Fruit fly (Drosophila melanogaster) whole organism, embryonic: ENCODE results near the gene CG7275.

Source experiments
- Ada2b ChIP-seq: fragments of 200-800 bp; sonication (Bioruptor generic); IDR thresholded peaks from 2 replicates; pipeline ENCODE4 v1.3.6; 2022; ENCODE audit warnings: missing biosample characterization, missing genetic modification characterization
- Antp ChIP-seq: fragments of 200-800 bp; sonication (Bioruptor generic); optimal IDR thresholded peaks from 3 replicates; lab custom pipeline; 2016; ENCODE audit warnings: missing biosample characterization, missing genetic modification characterization
- CG10209 ChIP-seq: fragments of 200-800 bp; sonication (Bioruptor generic); optimal IDR thresholded peaks from 3 replicates; lab custom pipeline; 2017; ENCODE audit warnings: missing biosample characterization, mild to moderate bottlenecking, missing genetic modification characterization, missing genetic modification reagents
- CG1024 ChIP-seq: fragments of 200-800 bp; sonication (Bioruptor generic); IDR thresholded peaks from 2 replicates; pipeline ENCODE4 v1.3.6; 2022; ENCODE audit warnings: missing biosample characterization, missing genetic modification characterization
- CG10543 ChIP-seq: fragments of 200-800 bp; sonication (Bioruptor generic); optimal IDR thresholded peaks from 3 replicates; lab custom pipeline; 2017; ENCODE audit warnings: missing biosample characterization, mild to moderate bottlenecking, missing genetic modification characterization, moderate library complexity
- CG11504 ChIP-seq: fragments of 200-800 bp; sonication (Bioruptor generic); optimal IDR thresholded peaks from 3 replicates; lab custom pipeline; 2019; ENCODE audit warnings: missing biosample characterization, mild to moderate bottlenecking, missing genetic modification characterization, moderate library complexity
- CG11696 ChIP-seq: fragments of 200-800 bp; sonication (Bioruptor generic); IDR thresholded peaks from 2 replicates; pipeline ENCODE4 v1.3.6; 2022; ENCODE audit warnings: missing biosample characterization, missing genetic modification characterization
- CG12769 ChIP-seq: fragments of 200-800 bp; sonication (Bioruptor generic); optimal IDR thresholded peaks from 2 replicates; lab custom pipeline; 2019; ENCODE audit warnings: missing biosample characterization, mild to moderate bottlenecking, missing genetic modification characterization, moderate library complexity
- CG13123 ChIP-seq: fragments of 200-800 bp; sonication (Bioruptor generic); optimal IDR thresholded peaks from 2 replicates; lab custom pipeline; 2016; ENCODE audit warnings: missing biosample characterization, missing genetic modification characterization
- CG17829 ChIP-seq: fragments of 200-800 bp; optimal IDR thresholded peaks from 2 replicates; lab custom pipeline; 2019; ENCODE audit warnings: missing biosample characterization, mild to moderate bottlenecking, missing genetic modification characterization, moderate library complexity
- CG1832 ChIP-seq: fragments of 200-800 bp; sonication (Bioruptor generic); optimal IDR thresholded peaks from 2 replicates; lab custom pipeline; 2017; ENCODE audit warnings: missing biosample characterization, mild to moderate bottlenecking, missing genetic modification characterization, inconsistent platforms
- CG31388 ChIP-seq: fragments of 200-800 bp; sonication (Bioruptor generic); optimal IDR thresholded peaks from 2 replicates; lab custom pipeline; 2016; ENCODE audit warnings: missing biosample characterization, missing genetic modification characterization
- CG3995 ChIP-seq: fragments of 200-800 bp; sonication (Bioruptor generic); optimal IDR thresholded peaks from 3 replicates; lab custom pipeline; 2016; ENCODE audit warnings: missing biosample characterization, missing genetic modification characterization
- CG4707 ChIP-seq: fragments of 200-800 bp; sonication (Bioruptor generic); optimal IDR thresholded peaks from 2 replicates; lab custom pipeline; 2018; ENCODE audit warnings: missing biosample characterization, mild to moderate bottlenecking, missing genetic modification characterization, moderate library complexity
- CG6175 ChIP-seq: fragments of 200-800 bp; sonication (Bioruptor generic); IDR thresholded peaks from 3 replicates; pipeline ENCODE4 v1.3.6; 2022; ENCODE audit warnings: missing biosample characterization, missing genetic modification characterization
- CG6791 ChIP-seq: fragments of 200-800 bp; sonication (Bioruptor generic); IDR thresholded peaks from 3 replicates; pipeline ENCODE4 v1.3.6; 2022; ENCODE audit warnings: missing biosample characterization, missing genetic modification characterization; ENCODE audit not compliant: partially characterized antibody
- CG7963 ChIP-seq: fragments of 200-800 bp; sonication (Bioruptor generic); IDR thresholded peaks from 3 replicates; pipeline ENCODE4 v1.3.6; 2022; ENCODE audit warnings: missing biosample characterization, missing genetic modification characterization; ENCODE audit not compliant: partially characterized antibody
- CG8478 ChIP-seq: fragments of >200 bp; optimal IDR thresholded peaks from 2 replicates; lab custom pipeline; 2018
- CG8944 ChIP-seq: fragments of 200-800 bp; sonication (Bioruptor generic); optimal IDR thresholded peaks from 3 replicates; lab custom pipeline; 2016; ENCODE audit warnings: missing biosample characterization, missing genetic modification characterization
- CG9876 ChIP-seq: fragments of 200-800 bp; sonication (Bioruptor generic); optimal IDR thresholded peaks from 2 replicates; lab custom pipeline; 2016; ENCODE audit warnings: missing biosample characterization, missing genetic modification characterization
- CkIIα-i1 ChIP-seq: fragments of 200-800 bp; sonication (Bioruptor generic); IDR thresholded peaks from 2 replicates; pipeline ENCODE4 v1.3.6; 2022; ENCODE audit warnings: missing biosample characterization, missing genetic modification characterization
- Dbx ChIP-seq: fragments of 200-800 bp; sonication (Bioruptor generic); IDR thresholded peaks from 3 replicates; pipeline ENCODE4 v1.3.6; 2022; ENCODE audit warnings: missing biosample characterization, missing genetic modification characterization
- Dfd ChIP-seq, 2 experiments: fragments of >200 bp; optimal IDR thresholded peaks; 2 replicates each; lab custom pipeline; 2017; ENCODE audit warnings: missing biosample characterization in 2 of 2, missing genetic modification characterization in 2 of 2
- E2f2 ChIP-seq: fragments of 200-800 bp; sonication (Bioruptor generic); IDR thresholded peaks from 2 replicates; pipeline ENCODE4 v1.3.6; 2022; ENCODE audit warnings: missing biosample characterization, missing genetic modification characterization
- HLHmδ ChIP-seq: fragments of 200-800 bp; sonication (Bioruptor generic); optimal IDR thresholded peaks from 2 replicates; lab custom pipeline; 2018; ENCODE audit warnings: missing biosample characterization, mild to moderate bottlenecking, missing genetic modification characterization, moderate library complexity
- Hr78 ChIP-seq, 2 experiments: fragments of 200-800 bp in 1 of 2; fragments of >200 bp in 1 of 2; sonication (Bioruptor generic) in 1 of 2; optimal IDR thresholded peaks; 2 replicates each; lab custom pipeline; 2017 to 2019; ENCODE audit warnings: missing biosample characterization in 2 of 2, missing genetic modification characterization in 2 of 2, mild to moderate bottlenecking in 1 of 2, moderate library complexity in 1 of 2
- Lhr ChIP-seq: fragments of 200-800 bp; sonication (Bioruptor generic); optimal IDR thresholded peaks from 3 replicates; lab custom pipeline; 2017; ENCODE audit warnings: mild to moderate bottlenecking, missing biosample characterization, missing genetic modification reagents, missing genetic modification characterization
- Lpt ChIP-seq: fragments of >200 bp; optimal IDR thresholded peaks from 2 replicates; lab custom pipeline; 2018; ENCODE audit warnings: missing biosample characterization, missing genetic modification characterization
- Poxn ChIP-seq: fragments of 200-800 bp; sonication (Bioruptor generic); IDR thresholded peaks from 2 replicates; pipeline ENCODE4 v1.3.6; 2022; ENCODE audit warnings: missing biosample characterization, missing genetic modification characterization
- ato ChIP-seq: fragments of 200-800 bp; sonication (Bioruptor generic); IDR thresholded peaks from 2 replicates; pipeline ENCODE4 v1.3.6; 2022; ENCODE audit warnings: missing biosample characterization, missing genetic modification characterization; ENCODE audit not compliant: partially characterized antibody
- cato ChIP-seq: fragments of 200-800 bp; sonication (Bioruptor generic); optimal IDR thresholded peaks from 2 replicates; lab custom pipeline; 2016; ENCODE audit warnings: missing biosample characterization, missing genetic modification characterization, borderline replicate concordance
- cg ChIP-seq: fragments of 200-800 bp; sonication (Bioruptor generic); optimal IDR thresholded peaks from 3 replicates; lab custom pipeline; 2019; ENCODE audit warnings: missing biosample characterization, mild to moderate bottlenecking, missing genetic modification characterization, moderate library complexity
- crol ChIP-seq: fragments of 200-800 bp; sonication (Bioruptor generic); IDR thresholded peaks from 2 replicates; pipeline ENCODE4 v1.3.6; 2022; ENCODE audit warnings: missing biosample characterization, missing genetic modification characterization
- eve ChIP-seq, 2 experiments: fragments of >200 bp; optimal IDR thresholded peaks; 2 replicates each; lab custom pipeline; 2017; ENCODE audit warnings: missing biosample characterization in 2 of 2, missing genetic modification characterization in 2 of 2
- eyg ChIP-seq: fragments of 200-800 bp; sonication (Bioruptor generic); optimal IDR thresholded peaks from 3 replicates; lab custom pipeline; 2016; ENCODE audit warnings: missing biosample characterization, missing genetic modification characterization
- gcm ChIP-seq: fragments of 200-800 bp; sonication (Bioruptor generic); optimal IDR thresholded peaks from 2 replicates; lab custom pipeline; 2019; ENCODE audit warnings: missing biosample characterization, mild to moderate bottlenecking, missing genetic modification characterization, moderate library complexity
- gem ChIP-seq: fragments of 200-800 bp; sonication (Bioruptor generic); optimal IDR thresholded peaks from 2 replicates; lab custom pipeline; 2019; ENCODE audit warnings: missing biosample characterization, mild to moderate bottlenecking, missing genetic modification characterization, moderate library complexity
- grn ChIP-seq: fragments of 200-800 bp; sonication (Bioruptor generic); optimal IDR thresholded peaks from 3 replicates; lab custom pipeline; 2017; ENCODE audit warnings: missing biosample characterization, missing genetic modification characterization
- ham ChIP-seq: fragments of 200-800 bp; sonication (Bioruptor generic); IDR thresholded peaks from 2 replicates; pipeline ENCODE4 v1.3.6; 2022; ENCODE audit warnings: missing biosample characterization, missing genetic modification characterization
- jigr1 ChIP-seq: fragments of 200-800 bp; sonication (Bioruptor generic); IDR thresholded peaks from 3 replicates; pipeline ENCODE4 v1.3.6; 2022; ENCODE audit warnings: missing biosample characterization, missing genetic modification characterization
- ken ChIP-seq: fragments of 200-800 bp; sonication (Bioruptor generic); IDR thresholded peaks from 3 replicates; pipeline ENCODE4 v1.3.6; 2022; ENCODE audit warnings: missing biosample characterization, missing genetic modification characterization
- lola ChIP-seq, 3 experiments: fragments of >200 bp in 2 of 3; fragments of 200-800 bp in 1 of 3; sonication (Bioruptor generic) in 1 of 3; optimal IDR thresholded peaks; 2 replicates each; lab custom pipeline; 2017 to 2019; ENCODE audit warnings: missing biosample characterization in 3 of 3, missing genetic modification characterization in 3 of 3, mild to moderate bottlenecking in 1 of 3, moderate library complexity in 1 of 3
- luna ChIP-seq: fragments of 200-800 bp; sonication (Bioruptor generic); optimal IDR thresholded peaks from 2 replicates; lab custom pipeline; 2016; ENCODE audit warnings: missing biosample characterization, missing genetic modification characterization
- mirr ChIP-seq: fragments of 200-800 bp; sonication (Bioruptor generic); optimal IDR thresholded peaks from 3 replicates; lab custom pipeline; 2018; ENCODE audit warnings: missing biosample characterization, mild to moderate bottlenecking, missing genetic modification characterization
- rib ChIP-seq: fragments of 200-800 bp; sonication (Bioruptor generic); IDR thresholded peaks from 2 replicates; pipeline ENCODE4 v1.3.6; 2022; ENCODE audit warnings: missing biosample characterization, missing genetic modification characterization
- shn ChIP-seq: fragments of 200-800 bp; sonication (Bioruptor generic); optimal IDR thresholded peaks from 3 replicates; lab custom pipeline; 2016; ENCODE audit warnings: missing biosample characterization, missing genetic modification characterization
- slp2 ChIP-seq: fragments of 200-800 bp; sonication (Bioruptor generic); optimal IDR thresholded peaks from 2 replicates; lab custom pipeline; 2016; ENCODE audit warnings: missing biosample characterization, missing genetic modification characterization
- tna ChIP-seq: fragments of 200-800 bp; sonication (Bioruptor generic); IDR thresholded peaks from 2 replicates; pipeline ENCODE4 v1.3.6; 2022; ENCODE audit warnings: missing biosample characterization, missing genetic modification characterization; ENCODE audit not compliant: partially characterized antibody
- trem ChIP-seq: fragments of 200-800 bp; optimal IDR thresholded peaks from 3 replicates; lab custom pipeline; 2019; ENCODE audit warnings: missing biosample characterization, mild to moderate bottlenecking, missing genetic modification characterization, moderate library complexity
- ttk ChIP-seq: fragments of 200-800 bp; sonication (Bioruptor generic); IDR thresholded peaks from 2 replicates; pipeline ENCODE4 v2.1.2; 2022; ENCODE audit warnings: missing biosample characterization, missing genetic modification characterization

The CG7275 gene

DNA sequence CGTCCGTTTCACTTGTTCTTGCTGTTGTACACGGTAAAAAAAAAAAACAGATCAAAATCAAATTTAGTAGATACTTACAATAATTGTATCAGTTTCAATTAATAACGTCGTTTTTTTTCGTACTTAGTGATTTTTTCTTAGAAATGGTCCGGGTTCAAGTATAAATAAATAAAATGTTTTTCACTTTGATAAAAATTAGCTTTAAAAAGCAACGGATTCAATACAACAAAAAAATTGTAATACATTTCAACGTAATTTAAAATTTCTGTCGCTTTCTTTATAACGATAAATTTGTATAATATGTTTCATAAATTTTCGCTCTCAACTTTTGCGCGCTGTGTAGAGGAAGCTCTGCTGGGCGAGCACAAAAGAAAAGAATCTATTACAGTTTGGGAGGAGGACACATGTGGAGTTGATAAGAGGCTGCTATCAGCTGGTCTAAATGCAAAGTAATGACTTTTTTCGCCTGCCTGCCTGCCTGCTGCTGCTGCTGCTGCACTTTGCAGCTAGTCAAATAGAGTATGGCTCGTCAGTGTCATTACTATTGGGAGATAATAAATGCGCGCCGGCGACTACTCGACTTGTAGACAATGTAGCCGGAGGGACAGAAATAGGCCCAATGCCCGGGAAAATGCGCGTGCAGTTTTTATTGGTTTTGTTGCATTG, 39.3 kb downstream of the CG7275 start (continued):
- TF ChIP-seq CG10543 (GFP tag; lab: Kevin White, UChicago) (no peak), tna (no peak), luna (GFP tag; lab: Kevin White, UChicago) (no peak), CG6175 (no peak), crol (no peak), Dbx (peak; percentile 28; the same call in 2 of the 3 replicates), CG17829 (peak; percentile 76), cato (GFP tag; lab: Kevin White, UChicago) (peak; percentile 57), mirr (GFP tag; lab: Kevin White, UChicago) (no peak), CG7963 (GFP tag; lab: Robert Waterston, UW) (no peak), CG12769 (tag; lab: Kevin White, UChicago) (no peak), CG13123 (no peak), CG8478 (lab: Kevin White, UChicago) (no peak), Hr78 (GFP tag; optimal IDR thresholded peaks at IDR 0.05; lab: Kevin White, UChicago) (peak in 1 of 2 experiments; percentile 35), Antp (GFP tag; lab: Kevin White, UChicago) (no peak), grn (GFP tag; lab: Kevin White, UChicago) (no peak), ham (GFP tag; lab: Robert Waterston, UW) (no peak), gem (tag; lab: Kevin White, UChicago) (peak; percentile 89), CG6791 (GFP tag; lab: Robert Waterston, UW) (no peak), lola (GFP tag; optimal IDR thresholded peaks at IDR 0.05; lab: Kevin White, UChicago) (peak in 1 of 3 experiments; percentile 76), CG10209 (GFP tag; lab: Kevin White, UChicago) (peak; percentile 76), slp2 (GFP tag; lab: Kevin White, UChicago) (peak; percentile 32), ttk (GFP tag; lab: Robert Waterston, UW) (no peak), trem (tag; lab: Kevin White, UChicago) (peak; percentile 62), CG9876 (GFP tag; lab: Kevin White, UChicago) (no peak), CkIIα-i1 (GFP tag; lab: Robert Waterston, UW) (no peak), CG11504 (tag; lab: Kevin White, UChicago) (peak; percentile 85), CG11696 (GFP tag; lab: Robert Waterston, UW) (0 out of 2 replicates have a peak, but pooled peaks have one; percentile 11), Ada2b (GFP tag; lab: Robert Waterston, UW) (peak; percentile 35), CG31388 (GFP tag; lab: Kevin White, UChicago) (no peak), ken (GFP tag; lab: Robert Waterston, UW) (no peak), gcm (GFP tag; lab: Kevin White, UChicago) (peak; percentile 51), cg (GFP tag; lab: Kevin White, UChicago) (no peak), CG1024 (GFP tag; lab: Robert Waterston, UW) (0 out of 2 replicates have a peak, but pooled peaks have one; percentile 17), eyg (GFP tag; lab: Kevin White, UChicago) (no peak), jigr1 (GFP tag; lab: Robert Waterston, UW) (no peak), Lpt (no peak), Poxn (GFP tag; lab: Robert Waterston, UW) (no peak), CG4707 (no peak), CG3995 (GFP tag; lab: Kevin White, UChicago) (no peak), HLHmδ (GFP tag; lab: Kevin White, UChicago) (no peak), E2f2 (GFP tag; lab: Robert Waterston, UW) (no peak), rib (GFP tag; lab: Robert Waterston, UW) (no peak), eve (GFP tag; optimal IDR thresholded peaks at IDR 0.05; lab: Kevin White, UChicago) (peak in 1 of 2 experiments; percentile 74), CG1832 (no peak), shn (GFP tag; lab: Kevin White, UChicago) (peak; percentile 49), Lhr (GFP tag; lab: Kevin White, UChicago) (no peak), CG8944 (GFP tag; lab: Kevin White, UChicago) (peak; percentile 11), Dfd (GFP tag; optimal IDR thresholded peaks at IDR 0.05; lab: Kevin White, UChicago) (no peak), ato (GFP tag; lab: Robert Waterston, UW) (no peak)
